Fruit fly (Drosophila melanogaster) whole organism, embryonic: ENCODE data around the gene Notum.

Experiments
- Atf3 ChIP-seq: fragments of 200-800 bp; sonication (Bioruptor generic); optimal IDR thresholded peaks from 3 replicates; lab custom pipeline; 2016; ENCODE audit warnings: missing biosample characterization, missing genetic modification characterization
- Atf6 ChIP-seq: fragments of 200-800 bp; sonication (Bioruptor generic); IDR thresholded peaks from 2 replicates; pipeline ENCODE4 v1.3.6; 2022; ENCODE audit warnings: missing biosample characterization, missing genetic modification characterization
- CG10147 ChIP-seq: fragments of 200-800 bp; sonication (Bioruptor generic); optimal IDR thresholded peaks from 2 replicates; lab custom pipeline; 2019; ENCODE audit warnings: missing biosample characterization, mild to moderate bottlenecking, missing genetic modification characterization, moderate library complexity
- CG10267 ChIP-seq: fragments of 200-800 bp; sonication (Bioruptor generic); optimal IDR thresholded peaks from 2 replicates; lab custom pipeline; 2018; ENCODE audit warnings: missing biosample characterization, mild to moderate bottlenecking, missing genetic modification characterization, moderate library complexity
- CG10654 ChIP-seq: fragments of 200-800 bp; sonication (Bioruptor generic); optimal IDR thresholded peaks from 2 replicates; lab custom pipeline; 2016; ENCODE audit warnings: missing biosample characterization, missing genetic modification characterization
- CG11695 ChIP-seq: fragments of 200-800 bp; sonication (Bioruptor generic); IDR thresholded peaks from 3 replicates; pipeline ENCODE4 v1.3.6; 2022; ENCODE audit warnings: missing biosample characterization, missing genetic modification characterization
- CG12155 ChIP-seq: fragments of 200-800 bp; sonication (Bioruptor generic); optimal IDR thresholded peaks from 3 replicates; lab custom pipeline; 2016; ENCODE audit warnings: missing biosample characterization, missing genetic modification characterization
- CG13287 ChIP-seq: fragments of 200-800 bp; sonication (Bioruptor generic); IDR thresholded peaks from 2 replicates; pipeline ENCODE4 v1.3.6; 2022; ENCODE audit warnings: missing biosample characterization, missing genetic modification characterization; ENCODE audit not compliant: partially characterized antibody
- CG14050 ChIP-seq: fragments of 200-800 bp; sonication (Bioruptor generic); IDR thresholded peaks from 3 replicates; pipeline ENCODE4 v1.3.6; 2022; ENCODE audit warnings: missing biosample characterization, missing genetic modification characterization
- CG18619 ChIP-seq: fragments of 200-800 bp; sonication (Bioruptor generic); optimal IDR thresholded peaks from 3 replicates; lab custom pipeline; 2017; ENCODE audit warnings: missing biosample characterization, mild to moderate bottlenecking, missing genetic modification characterization
- CG2712 ChIP-seq: fragments of 200-800 bp; optimal IDR thresholded peaks from 3 replicates; lab custom pipeline; 2019; ENCODE audit warnings: missing biosample characterization, mild to moderate bottlenecking, missing genetic modification characterization, moderate library complexity
- CG30403 ChIP-seq: fragments of 200-800 bp; sonication (Bioruptor generic); optimal IDR thresholded peaks from 3 replicates; lab custom pipeline; 2016; ENCODE audit warnings: missing biosample characterization, missing genetic modification characterization
- CG31224 ChIP-seq: fragments of 200-800 bp; sonication (Bioruptor generic); IDR thresholded peaks from 2 replicates; pipeline ENCODE4 v1.3.6; 2022; ENCODE audit warnings: missing biosample characterization, missing genetic modification characterization
- CG3163 ChIP-seq: fragments of 200-800 bp; sonication (Bioruptor generic); optimal IDR thresholded peaks from 3 replicates; lab custom pipeline; 2016; ENCODE audit warnings: missing biosample characterization, missing genetic modification characterization
- CG3726 ChIP-seq: fragments of 200-800 bp; sonication (Bioruptor generic); IDR thresholded peaks from 3 replicates; pipeline ENCODE4, ENCODE4 v1.3.6; 2022; ENCODE audit warnings: missing biosample characterization, missing genetic modification characterization
- CG4360 ChIP-seq: fragments of 200-800 bp; sonication (Bioruptor generic); IDR thresholded peaks from 2 replicates; pipeline ENCODE4 v1.3.6; 2022; ENCODE audit warnings: missing biosample characterization, missing genetic modification characterization
- CG6813 ChIP-seq: fragments of 200-800 bp; sonication (Bioruptor generic); optimal IDR thresholded peaks from 2 replicates; lab custom pipeline; 2017; ENCODE audit warnings: missing biosample characterization, missing genetic modification characterization, mild to moderate bottlenecking, moderate library complexity, missing genetic modification reagents
- CG7271 ChIP-seq: fragments of 200-800 bp; sonication (Bioruptor generic); optimal IDR thresholded peaks from 2 replicates; lab custom pipeline; 2018; ENCODE audit warnings: missing biosample characterization, mild to moderate bottlenecking, missing genetic modification characterization, moderate library complexity
- CG7745 ChIP-seq: fragments of 200-800 bp; sonication (Bioruptor generic); optimal IDR thresholded peaks from 2 replicates; lab custom pipeline; 2018; ENCODE audit warnings: missing biosample characterization, mild to moderate bottlenecking, missing genetic modification characterization, moderate library complexity
- CG7987 ChIP-seq: fragments of 200-800 bp; sonication (Bioruptor generic); optimal IDR thresholded peaks from 2 replicates; lab custom pipeline; 2018; ENCODE audit warnings: missing biosample characterization, mild to moderate bottlenecking, missing genetic modification characterization, moderate library complexity
- CG9932 ChIP-seq: fragments of 200-800 bp; sonication (Bioruptor generic); IDR thresholded peaks from 2 replicates; pipeline ENCODE4 v1.3.6; 2022; ENCODE audit warnings: missing biosample characterization, missing genetic modification characterization
- D ChIP-seq, 2 experiments: fragments of 200-800 bp in 1 of 2; fragments of >200 bp in 1 of 2; sonication (Bioruptor generic) in 1 of 2; optimal IDR thresholded peaks; 2 replicates in 1 of 2; 3 replicates in 1 of 2; lab custom pipeline; 2017; ENCODE audit warnings: mild to moderate bottlenecking in 1 of 2, missing biosample characterization in 1 of 2, missing genetic modification characterization in 1 of 2, missing genetic modification reagents in 1 of 2
- D19A ChIP-seq: fragments of 200-800 bp; optimal IDR thresholded peaks from 3 replicates; lab custom pipeline; 2019; ENCODE audit warnings: missing biosample characterization, mild to moderate bottlenecking, missing genetic modification characterization, moderate library complexity
- E2f1 ChIP-seq: fragments of 200-800 bp; sonication (Bioruptor generic); IDR thresholded peaks from 2 replicates; pipeline ENCODE4 v1.3.6; 2022; ENCODE audit warnings: missing biosample characterization, missing genetic modification characterization
- Ets65A ChIP-seq: fragments of 200-800 bp; sonication (Bioruptor generic); peaks from one replicate; lab custom pipeline; 2016; ENCODE audit warnings: missing biosample characterization, missing genetic modification characterization
- Fer1 ChIP-seq: fragments of 200-800 bp; sonication (Bioruptor generic); optimal IDR thresholded peaks from 2 replicates; lab custom pipeline; 2017; ENCODE audit warnings: missing biosample characterization, mild to moderate bottlenecking, missing genetic modification characterization
- Fer2 ChIP-seq: fragments of 200-800 bp; sonication (Bioruptor generic); optimal IDR thresholded peaks from 2 replicates; lab custom pipeline; 2018; ENCODE audit warnings: missing biosample characterization, mild to moderate bottlenecking, missing genetic modification characterization, moderate library complexity
- Fer3 ChIP-seq: fragments of 200-800 bp; sonication (Bioruptor generic); optimal IDR thresholded peaks from 2 replicates; lab custom pipeline; 2018; ENCODE audit warnings: missing biosample characterization, mild to moderate bottlenecking, missing genetic modification characterization, moderate library complexity
- HLHmδ ChIP-seq: fragments of 200-800 bp; sonication (Bioruptor generic); optimal IDR thresholded peaks from 2 replicates; lab custom pipeline; 2018; ENCODE audit warnings: missing biosample characterization, mild to moderate bottlenecking, missing genetic modification characterization, moderate library complexity
- Hey ChIP-seq: fragments of 200-800 bp; sonication (Bioruptor generic); optimal IDR thresholded peaks from 3 replicates; lab custom pipeline; 2018; ENCODE audit warnings: missing biosample characterization, mild to moderate bottlenecking, missing genetic modification characterization
- Hsf ChIP-seq: fragments of 200-800 bp; sonication (Bioruptor generic); optimal IDR thresholded peaks from 3 replicates; lab custom pipeline; 2016; ENCODE audit warnings: missing biosample characterization, missing genetic modification characterization
- Jarid2 ChIP-seq: fragments of 200-800 bp; sonication (Bioruptor generic); optimal IDR thresholded peaks from 3 replicates; lab custom pipeline; 2017; ENCODE audit warnings: mild to moderate bottlenecking, missing biosample characterization, missing genetic modification reagents, missing genetic modification characterization
- MESR4 ChIP-seq: fragments of 200-800 bp; sonication (Bioruptor generic); optimal IDR thresholded peaks from 2 replicates; lab custom pipeline; 2018; ENCODE audit warnings: missing biosample characterization, mild to moderate bottlenecking, missing genetic modification characterization, moderate library complexity
- NK7.1 ChIP-seq: fragments of 200-800 bp; sonication (Bioruptor generic); optimal IDR thresholded peaks from 3 replicates; lab custom pipeline; 2016; ENCODE audit warnings: missing biosample characterization, missing genetic modification characterization
- Poxn ChIP-seq: fragments of 200-800 bp; sonication (Bioruptor generic); IDR thresholded peaks from 2 replicates; pipeline ENCODE4 v1.3.6; 2022; ENCODE audit warnings: missing biosample characterization, missing genetic modification characterization
- ato ChIP-seq: fragments of 200-800 bp; sonication (Bioruptor generic); IDR thresholded peaks from 2 replicates; pipeline ENCODE4 v1.3.6; 2022; ENCODE audit warnings: missing biosample characterization, missing genetic modification characterization; ENCODE audit not compliant: partially characterized antibody
- chm ChIP-seq: fragments of 200-800 bp; sonication (Bioruptor generic); IDR thresholded peaks from 2 replicates; pipeline ENCODE4 v1.3.6; 2022; ENCODE audit warnings: missing biosample characterization, missing genetic modification characterization
- crol ChIP-seq: fragments of 200-800 bp; sonication (Bioruptor generic); IDR thresholded peaks from 2 replicates; pipeline ENCODE4 v1.3.6; 2022; ENCODE audit warnings: missing biosample characterization, missing genetic modification characterization
- dpn ChIP-seq, 2 experiments: fragments of 200-800 bp; sonication (Bioruptor generic); optimal IDR thresholded peaks; 3 replicates each; lab custom pipeline; 2016; ENCODE audit warnings: missing biosample characterization in 2 of 2, missing genetic modification characterization in 2 of 2
- fru ChIP-seq: fragments of >200 bp; optimal IDR thresholded peaks from 2 replicates; lab custom pipeline; 2017
- gt ChIP-seq: fragments of 200-800 bp; sonication (Bioruptor generic); IDR thresholded peaks from 2 replicates; pipeline ENCODE4 v1.3.6; 2022; ENCODE audit warnings: missing biosample characterization, missing genetic modification characterization
- kah ChIP-seq: fragments of 200-800 bp; sonication (Bioruptor generic); optimal IDR thresholded peaks from 2 replicates; lab custom pipeline; 2018; ENCODE audit warnings: missing biosample characterization, mild to moderate bottlenecking, missing genetic modification characterization
- mirr ChIP-seq: fragments of 200-800 bp; sonication (Bioruptor generic); optimal IDR thresholded peaks from 3 replicates; lab custom pipeline; 2018; ENCODE audit warnings: missing biosample characterization, mild to moderate bottlenecking, missing genetic modification characterization
- onecut ChIP-seq: fragments of 200-800 bp; sonication (Bioruptor generic); IDR thresholded peaks from 2 replicates; pipeline ENCODE4 v1.3.6; 2022; ENCODE audit warnings: missing biosample characterization, missing genetic modification characterization
- prd ChIP-seq, 3 experiments: fragments of >200 bp in 2 of 3; fragments of 200-800 bp in 1 of 3; sonication (Bioruptor generic) in 1 of 3; optimal IDR thresholded peaks in 2 of 3; IDR thresholded peaks in 1 of 3; 2 replicates in 2 of 3; 3 replicates in 1 of 3; pipeline versions ENCODE4 v1.3.6 to Lab custom; 2017 to 2022; ENCODE audit warnings: missing biosample characterization in 1 of 3, missing genetic modification characterization in 1 of 3
- pros ChIP-seq: fragments of 200-800 bp; sonication (Bioruptor generic); optimal IDR thresholded peaks from 3 replicates; lab custom pipeline; 2019; ENCODE audit warnings: missing biosample characterization, mild to moderate bottlenecking, missing genetic modification characterization, moderate library complexity
- sens ChIP-seq: fragments of 200-800 bp; sonication (Bioruptor generic); peaks from one replicate; lab custom pipeline; 2016; ENCODE audit warnings: missing biosample characterization, missing genetic modification characterization
- slbo ChIP-seq: fragments of 200-800 bp; sonication (Bioruptor generic); IDR thresholded peaks from 2 replicates; pipeline ENCODE4 v1.3.6; 2022; ENCODE audit warnings: missing biosample characterization, missing genetic modification characterization
- slou ChIP-seq: fragments of 200-800 bp; sonication (Bioruptor generic); optimal IDR thresholded peaks from 3 replicates; lab custom pipeline; 2016; ENCODE audit warnings: missing biosample characterization, missing genetic modification characterization
- tgo ChIP-seq: fragments of 200-800 bp; sonication (Bioruptor generic); IDR thresholded peaks from 3 replicates; pipeline ENCODE4 v1.3.6; 2022; ENCODE audit warnings: missing biosample characterization, missing genetic modification characterization
- wor ChIP-seq: fragments of 200-800 bp; sonication (Bioruptor generic); IDR thresholded peaks from 2 replicates; pipeline ENCODE4 v1.3.6; 2022; ENCODE audit warnings: missing biosample characterization, missing genetic modification characterization
- zen ChIP-seq: fragments of 200-800 bp; sonication (Bioruptor generic); optimal IDR thresholded peaks from 3 replicates; lab custom pipeline; 2018; ENCODE audit warnings: missing biosample characterization, mild to moderate bottlenecking, missing genetic modification characterization, moderate library complexity

Notum gene

dm6 chr3L:16018251-16018583 is 5.1 kb upstream of the Notum start (continued):
- no peak for TF ChIP-seq slou (GFP tag; lab: Kevin White, UChicago)
- no peak for TF ChIP-seq kah (GFP tag; lab: Kevin White, UChicago)
- no peak for TF ChIP-seq Fer2 (tag; lab: Kevin White, UChicago)
- TF ChIP-seq Fer1, result no peak
- no peak for TF ChIP-seq CG30403 (GFP tag; lab: Kevin White, UChicago)
- TF ChIP-seq slbo (GFP tag; lab: Robert Waterston, UW), result no peak
- no peak for TF ChIP-seq Atf6
- TF ChIP-seq chm, result no peak
- TF ChIP-seq tgo (GFP tag; lab: Robert Waterston, UW), result no peak
- TF ChIP-seq D19A (tag; lab: Kevin White, UChicago), result peak; percentile 10
- no peak for TF ChIP-seq CG18619 (GFP tag; lab: Kevin White, UChicago)
- TF ChIP-seq CG31224 (GFP tag; lab: Robert Waterston, UW), result no peak
- no peak for TF ChIP-seq Hey
- TF ChIP-seq E2f1 (GFP tag; lab: Robert Waterston, UW), result no peak
- no peak for TF ChIP-seq dpn (GFP tag; optimal IDR thresholded peaks at IDR 0.05; lab: Kevin White, UChicago)
- no peak for TF ChIP-seq crol (GFP tag; lab: Robert Waterston, UW)
- no peak for TF ChIP-seq Poxn (GFP tag; lab: Robert Waterston, UW)
- no peak for TF ChIP-seq CG6813 (GFP tag; lab: Kevin White, UChicago)
- no peak for TF ChIP-seq CG3726 (GFP tag; lab: Robert Waterston, UW)
- peak; percentile 19 for TF ChIP-seq CG7271 (tag; lab: Kevin White, UChicago)
- no peak for TF ChIP-seq Atf3
- peak; percentile 58 for TF ChIP-seq sens
- no peak for TF ChIP-seq MESR4 (GFP tag; lab: Kevin White, UChicago)
- TF ChIP-seq CG2712 (tag; lab: Kevin White, UChicago), result peak; percentile 38
- TF ChIP-seq CG12155 (GFP tag; lab: Kevin White, UChicago), result no peak
- TF ChIP-seq ato (GFP tag; lab: Robert Waterston, UW), result no peak
- no peak for TF ChIP-seq NK7.1 (GFP tag; lab: Kevin White, UChicago)
- no peak for TF ChIP-seq CG9932 (GFP tag; lab: Robert Waterston, UW)
- TF ChIP-seq mirr (GFP tag; lab: Kevin White, UChicago), result no peak
- TF ChIP-seq Fer3 (tag; lab: Kevin White, UChicago), result no peak

- no peak for TF ChIP-seq onecut
- no peak for TF ChIP-seq CG13287 (GFP tag; lab: Robert Waterston, UW)
- no peak for TF ChIP-seq CG11695 (GFP tag; lab: Robert Waterston, UW)
- TF ChIP-seq CG10147 (GFP tag; lab: Kevin White, UChicago), result no peak
- TF ChIP-seq Jarid2 (GFP tag; lab: Kevin White, UChicago), result no peak
- peak; percentile 40 for TF ChIP-seq zen (tag; lab: Kevin White, UChicago)
- TF ChIP-seq CG10654 (GFP tag; lab: Kevin White, UChicago), result no peak
- TF ChIP-seq gt, result no peak
- TF ChIP-seq HLHmδ (GFP tag; lab: Kevin White, UChicago), result no peak
- TF ChIP-seq CG7987, result no peak
- no peak for TF ChIP-seq D19A (tag; lab: Kevin White, UChicago)
- no peak for TF ChIP-seq CG7745
- TF ChIP-seq CG10267 (tag; lab: Kevin White, UChicago), result no peak
- no peak for TF ChIP-seq fru (lab: Kevin White, UChicago)
- no peak for TF ChIP-seq wor (GFP tag; lab: Robert Waterston, UW)
- no peak for TF ChIP-seq Hsf
- peak; percentile 59 for TF ChIP-seq D (optimal IDR thresholded peaks at IDR 0.05; lab: Kevin White, UChicago)
- no peak for TF ChIP-seq D (GFP tag; optimal IDR thresholded peaks at IDR 0.05; lab: Kevin White, UChicago)
- no peak for TF ChIP-seq prd (optimal IDR thresholded peaks at IDR 0.05; lab: Kevin White, UChicago)
- peak; percentile 48; the same call in 1 of the 3 replicates for TF ChIP-seq prd (GFP tag; IDR thresholded peaks at IDR 0.05; lab: Robert Waterston, UW)
- TF ChIP-seq Ets65A, result no peak
- peak; percentile 91 for TF ChIP-seq CG4360 (GFP tag; lab: Robert Waterston, UW)
- TF ChIP-seq CG14050 (GFP tag; lab: Robert Waterston, UW), result no peak
- TF ChIP-seq pros (GFP tag; lab: Kevin White, UChicago), result no peak
- no peak for TF ChIP-seq CG3163 (GFP tag; lab: Kevin White, UChicago)
These were observed 4.6 kb upstream of the Notum start for dm6 chr3L:16018721-16019120.
